Fruit fly (Drosophila melanogaster): ENCODE data around the gene twit.
A peak's percentile ranks its signal among the peaks of the same experiment; 100 is the strongest.

The twit gene

dm6 chr2L:20896681-20897341, 44.4 kb downstream of the twit start (continued):
- TF ChIP-seq CG16779 (GFP tag; IDR thresholded peaks at IDR 0.05) (no peak), repo (GFP tag; optimal IDR thresholded peaks at IDR 0.05) (no peak), hkb (optimal IDR thresholded peaks at IDR 0.05) (no peak), hkb (GFP tag; IDR thresholded peaks at IDR 0.05) (peak; percentile 46; the same call in 1 of the 2 replicates), CG4424 (GFP tag; optimal IDR thresholded peaks at IDR 0.05) (no peak), Sox102F (GFP tag; optimal IDR thresholded peaks at IDR 0.05) (peak; percentile 39), gcm (GFP tag; optimal IDR thresholded peaks at IDR 0.05) (peak; percentile 59), pnt (GFP tag; optimal IDR thresholded peaks at IDR 0.05) (no peak)

- TF ChIP-seq sd (tag; optimal IDR thresholded peaks at IDR 0.05) = peak; percentile 78
- TF ChIP-seq chm (GFP tag; IDR thresholded peaks at IDR 0.05) = no peak
- no peak for TF ChIP-seq ato (GFP tag; IDR thresholded peaks at IDR 0.05; ENCODE audit: partially characterized antibody)
- peak; percentile 66 for TF ChIP-seq cwo (GFP tag; optimal IDR thresholded peaks at IDR 0.05)
- TF ChIP-seq CG8359 (GFP tag; optimal IDR thresholded peaks at IDR 0.05; ENCODE audit: borderline replicate concordance) = no peak
- TF ChIP-seq abd-A (tag; optimal IDR thresholded peaks at IDR 0.05) = peak; percentile 40
- no peak for TF ChIP-seq B-H1 (GFP tag; IDR thresholded peaks at IDR 0.05)
- no peak for TF ChIP-seq CrebB (tag; optimal IDR thresholded peaks at IDR 0.05)
- no peak for TF ChIP-seq H15 (GFP tag; IDR thresholded peaks at IDR 0.05)
- TF ChIP-seq Pdp1 (GFP tag; optimal IDR thresholded peaks at IDR 0.05) = peak in 1 of 2 experiments; percentile 50
- TF ChIP-seq Atf-2 (GFP tag; optimal IDR thresholded peaks at IDR 0.05) = no peak
- TF ChIP-seq sens (GFP tag) = peak; percentile 29
- TF ChIP-seq dmrt11E (tag; optimal IDR thresholded peaks at IDR 0.05) = no peak
- no peak for TF ChIP-seq mirr (GFP tag; optimal IDR thresholded peaks at IDR 0.05)
- TF ChIP-seq CG7556 (GFP tag; optimal IDR thresholded peaks at IDR 0.05) = no peak
Measured at dm6 chr2L:20898478-20899075, 46.2 kb downstream of the twit start.

- TF ChIP-seq chinmo (GFP tag; IDR thresholded peaks at IDR 0.05; ENCODE audit: partially characterized antibody) (0 out of 4 replicates have a peak, but pooled peaks have one; percentile 36), Fer1 (GFP tag; optimal IDR thresholded peaks at IDR 0.05) (no peak), CG15514 (GFP tag; optimal IDR thresholded peaks at IDR 0.05) (no peak), grn (GFP tag; optimal IDR thresholded peaks at IDR 0.05) (peak; percentile 15), lab (GFP tag; optimal IDR thresholded peaks at IDR 0.05) (peak; percentile 5), CG13894 (tag; optimal IDR thresholded peaks at IDR 0.05) (peak; percentile 94)
Measured at dm6 chr2L:20904327-20904726, 51.9 kb downstream of the twit start.

dm6 chr2L:20905025-20905424, 52.6 kb downstream of the twit start:
- TF ChIP-seq wek (GFP tag; optimal IDR thresholded peaks at IDR 0.05) (no peak), sens (GFP tag) (peak; percentile 46), Ets65A (GFP tag) (peak; percentile 10)

All from whole organism, embryonic.